Fruit fly (Drosophila melanogaster) whole organism, prepupa: Measurements from ENCODE around the gene CG1635.

Experiments
- CG32006 ChIP-seq: fragments of 200-800 bp; sonication (Bioruptor generic); optimal IDR thresholded peaks from 3 replicates; lab custom pipeline; 2017; ENCODE audit warnings: missing biosample characterization, mild to moderate bottlenecking, missing genetic modification characterization
- CG34406 ChIP-seq: fragments of 200-800 bp; sonication (Bioruptor generic); optimal IDR thresholded peaks from 3 replicates; lab custom pipeline; 2016; ENCODE audit warnings: missing biosample characterization, missing genetic modification characterization

DNA sequence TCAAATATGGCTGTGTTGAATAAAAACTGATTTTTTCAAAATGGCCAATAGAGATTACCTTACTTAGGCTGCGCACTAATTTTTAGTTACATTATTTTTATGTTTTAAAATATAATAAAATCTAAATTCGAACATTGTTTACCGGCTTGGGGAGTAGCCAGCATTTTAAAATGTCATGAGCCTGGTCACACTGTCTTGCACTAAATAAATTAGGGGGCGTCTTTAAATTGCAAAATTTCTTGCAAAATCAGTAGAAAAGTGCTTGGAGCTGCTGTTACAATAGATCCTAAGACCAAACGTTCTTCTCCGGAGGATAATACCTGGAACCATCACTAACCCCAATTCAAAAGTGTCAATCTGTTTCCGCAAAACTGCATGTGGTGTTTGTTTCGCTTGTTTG, 29.3 kb downstream of the CG1635 start, which contains the start of gene pasha:
- TF ChIP-seq CG34406 (GFP tag; lab: Kevin White, UChicago) (no peak), CG32006 (no peak)
